Fruit fly (Drosophila melanogaster) whole organism, embryonic: ENCODE results near the gene Syx4.

ENCODE experiments used
- BtbVII ChIP-seq: fragments of 200-800 bp; sonication (Bioruptor generic); optimal IDR thresholded peaks from 3 replicates; lab custom pipeline; 2017; ENCODE audit warnings: missing biosample characterization, mild to moderate bottlenecking, missing genetic modification characterization
- CG10462 ChIP-seq: fragments of 200-800 bp; sonication (Bioruptor generic); optimal IDR thresholded peaks from 2 replicates; lab custom pipeline; 2016; ENCODE audit warnings: missing biosample characterization, missing genetic modification characterization
- CG10565 ChIP-seq: fragments of 200-800 bp; sonication (Bioruptor generic); optimal IDR thresholded peaks from 3 replicates; lab custom pipeline; 2016; ENCODE audit warnings: missing biosample characterization, mild to moderate bottlenecking, missing genetic modification characterization
- CG12104 ChIP-seq: fragments of 200-800 bp; sonication (Bioruptor generic); optimal IDR thresholded peaks from 3 replicates; lab custom pipeline; 2016; ENCODE audit warnings: missing biosample characterization, missing genetic modification characterization
- CG1233 ChIP-seq: fragments of 200-800 bp; sonication (Bioruptor generic); optimal IDR thresholded peaks from 4 replicates; lab custom pipeline; 2018; ENCODE audit warnings: missing biosample characterization, mild to moderate bottlenecking, missing genetic modification characterization
- CG15269 ChIP-seq: fragments of 200-800 bp; sonication (Bioruptor generic); optimal IDR thresholded peaks from 2 replicates; lab custom pipeline; 2018; ENCODE audit warnings: missing biosample characterization, mild to moderate bottlenecking, missing genetic modification characterization, moderate library complexity
- CG1647 ChIP-seq: fragments of 200-800 bp; sonication (Bioruptor generic); optimal IDR thresholded peaks from 3 replicates; lab custom pipeline; 2016; ENCODE audit warnings: missing biosample characterization, missing genetic modification characterization
- CG16815 ChIP-seq: fragments of 200-800 bp; sonication (Bioruptor generic); optimal IDR thresholded peaks from 3 replicates; lab custom pipeline; 2017; ENCODE audit warnings: missing biosample characterization, mild to moderate bottlenecking, missing genetic modification characterization
- CG17361 ChIP-seq: fragments of 200-800 bp; sonication (Bioruptor generic); IDR thresholded peaks from 3 replicates; pipeline ENCODE4 v1.3.6; 2022; ENCODE audit warnings: missing biosample characterization, missing genetic modification characterization
- CG18262 ChIP-seq: fragments of 200-800 bp; optimal IDR thresholded peaks from 3 replicates; lab custom pipeline; 2019; ENCODE audit warnings: missing biosample characterization, mild to moderate bottlenecking, missing genetic modification characterization, moderate library complexity
- CG31388 ChIP-seq: fragments of 200-800 bp; sonication (Bioruptor generic); optimal IDR thresholded peaks from 2 replicates; lab custom pipeline; 2016; ENCODE audit warnings: missing biosample characterization, missing genetic modification characterization
- CG5245 ChIP-seq: fragments of 200-800 bp; sonication (Bioruptor generic); optimal IDR thresholded peaks from 3 replicates; lab custom pipeline; 2016; ENCODE audit warnings: missing biosample characterization, missing genetic modification characterization
- CG6654 ChIP-seq: fragments of 200-800 bp; sonication (Bioruptor generic); optimal IDR thresholded peaks from 2 replicates; lab custom pipeline; 2017; ENCODE audit warnings: missing biosample characterization, mild to moderate bottlenecking, missing genetic modification characterization
- CG6689 ChIP-seq: fragments of 200-800 bp; sonication (Bioruptor generic); IDR thresholded peaks from 2 replicates; pipeline ENCODE4 v1.3.6; 2022; ENCODE audit warnings: missing biosample characterization, missing genetic modification characterization
- CG6791 ChIP-seq: fragments of 200-800 bp; sonication (Bioruptor generic); IDR thresholded peaks from 3 replicates; pipeline ENCODE4 v1.3.6; 2022; ENCODE audit warnings: missing biosample characterization, missing genetic modification characterization; ENCODE audit not compliant: partially characterized antibody
- CG7839 ChIP-seq: fragments of 200-800 bp; sonication (Bioruptor generic); optimal IDR thresholded peaks from 3 replicates; lab custom pipeline; 2018; ENCODE audit warnings: missing biosample characterization, mild to moderate bottlenecking, missing genetic modification characterization, moderate library complexity
- CG8924 ChIP-seq: fragments of 200-800 bp; optimal IDR thresholded peaks from 3 replicates; lab custom pipeline; 2019; ENCODE audit warnings: missing biosample characterization, mild to moderate bottlenecking, missing genetic modification characterization, moderate library complexity
- CG8944 ChIP-seq: fragments of 200-800 bp; sonication (Bioruptor generic); optimal IDR thresholded peaks from 3 replicates; lab custom pipeline; 2016; ENCODE audit warnings: missing biosample characterization, missing genetic modification characterization
- CG9215 ChIP-seq: fragments of 200-800 bp; sonication (Bioruptor generic); IDR thresholded peaks from 2 replicates; pipeline ENCODE4 v1.3.6; 2022; ENCODE audit warnings: missing biosample characterization, missing genetic modification characterization
- Dfd ChIP-seq, 2 experiments: fragments of >200 bp; optimal IDR thresholded peaks; 2 replicates each; lab custom pipeline; 2017; ENCODE audit warnings: missing biosample characterization in 2 of 2, missing genetic modification characterization in 2 of 2
- Dp ChIP-seq: fragments of 200-800 bp; sonication (Bioruptor generic); optimal IDR thresholded peaks from 2 replicates; lab custom pipeline; 2018; ENCODE audit warnings: missing biosample characterization, mild to moderate bottlenecking, missing genetic modification characterization, moderate library complexity
- H2.0 ChIP-seq: fragments of 200-800 bp; sonication (Bioruptor generic); IDR thresholded peaks from 2 replicates; pipeline ENCODE4 v1.3.6; 2022; ENCODE audit warnings: missing biosample characterization, missing genetic modification characterization
- HHEX ChIP-seq: fragments of 200-800 bp; sonication (Bioruptor generic); optimal IDR thresholded peaks from 3 replicates; lab custom pipeline; 2017; ENCODE audit warnings: missing biosample characterization, mild to moderate bottlenecking, missing genetic modification characterization, missing genetic modification reagents
- Hey ChIP-seq: fragments of 200-800 bp; sonication (Bioruptor generic); optimal IDR thresholded peaks from 3 replicates; lab custom pipeline; 2018; ENCODE audit warnings: missing biosample characterization, mild to moderate bottlenecking, missing genetic modification characterization
- Hsf ChIP-seq: fragments of 200-800 bp; sonication (Bioruptor generic); optimal IDR thresholded peaks from 3 replicates; lab custom pipeline; 2016; ENCODE audit warnings: missing biosample characterization, missing genetic modification characterization
- Lpt ChIP-seq: fragments of >200 bp; optimal IDR thresholded peaks from 2 replicates; lab custom pipeline; 2018; ENCODE audit warnings: missing biosample characterization, missing genetic modification characterization
- Meics ChIP-seq: fragments of 200-800 bp; sonication (Bioruptor generic); optimal IDR thresholded peaks from 2 replicates; lab custom pipeline; 2017; ENCODE audit warnings: missing biosample characterization, mild to moderate bottlenecking, missing genetic modification characterization
- Nf-YA ChIP-seq: fragments of 200-800 bp; sonication (Bioruptor generic); IDR thresholded peaks from 2 replicates; pipeline ENCODE4 v1.3.6; 2022; ENCODE audit warnings: missing biosample characterization, missing genetic modification characterization
- Sin3A ChIP-seq: fragments of >200 bp; optimal IDR thresholded peaks from 2 replicates; lab custom pipeline; 2018
- ase ChIP-seq: fragments of 200-800 bp; sonication (Bioruptor generic); IDR thresholded peaks from 3 replicates; pipeline ENCODE4 v1.3.6; 2022; ENCODE audit warnings: missing biosample characterization, missing genetic modification characterization
- chn ChIP-seq: fragments of 200-800 bp; sonication (Bioruptor generic); optimal IDR thresholded peaks from 2 replicates; lab custom pipeline; 2016; ENCODE audit warnings: missing biosample characterization, missing genetic modification characterization
- dmrt99B ChIP-seq: fragments of 200-800 bp; sonication (Bioruptor generic); optimal IDR thresholded peaks from 2 replicates; lab custom pipeline; 2018; ENCODE audit warnings: missing biosample characterization, mild to moderate bottlenecking, missing genetic modification characterization, moderate library complexity
- fd3F ChIP-seq: fragments of 200-800 bp; sonication (Bioruptor generic); optimal IDR thresholded peaks from 2 replicates; lab custom pipeline; 2018; ENCODE audit warnings: missing biosample characterization, mild to moderate bottlenecking, missing genetic modification characterization, moderate library complexity
- fd64A ChIP-seq: fragments of 200-800 bp; sonication (Bioruptor generic); optimal IDR thresholded peaks from 3 replicates; lab custom pipeline; 2018; ENCODE audit warnings: missing biosample characterization, mild to moderate bottlenecking, missing genetic modification characterization
- gcm ChIP-seq: fragments of 200-800 bp; sonication (Bioruptor generic); optimal IDR thresholded peaks from 2 replicates; lab custom pipeline; 2019; ENCODE audit warnings: missing biosample characterization, mild to moderate bottlenecking, missing genetic modification characterization, moderate library complexity
- gt ChIP-seq: fragments of 200-800 bp; sonication (Bioruptor generic); IDR thresholded peaks from 2 replicates; pipeline ENCODE4 v1.3.6; 2022; ENCODE audit warnings: missing biosample characterization, missing genetic modification characterization
- hkb ChIP-seq, 2 experiments: fragments of 200-800 bp in 1 of 2; fragments of >200 bp in 1 of 2; sonication (Bioruptor generic) in 1 of 2; IDR thresholded peaks in 1 of 2; optimal IDR thresholded peaks in 1 of 2; 2 replicates each; pipeline versions ENCODE4 v1.3.6 to Lab custom; 2017 to 2022; ENCODE audit warnings: missing biosample characterization in 1 of 2, missing genetic modification characterization in 1 of 2
- lov ChIP-seq, 2 experiments: fragments of 200-800 bp in 1 of 2; fragments of >200 bp in 1 of 2; sonication (Bioruptor generic) in 1 of 2; IDR thresholded peaks in 1 of 2; optimal IDR thresholded peaks in 1 of 2; 2 replicates in 1 of 2; 3 replicates in 1 of 2; pipeline versions ENCODE4 v1.3.6 to Lab custom; 2017 to 2022; ENCODE audit warnings: missing biosample characterization in 1 of 2, missing genetic modification characterization in 1 of 2
- maf-S ChIP-seq: fragments of 200-800 bp; sonication (Bioruptor generic); optimal IDR thresholded peaks from 2 replicates; lab custom pipeline; 2016; ENCODE audit warnings: missing biosample characterization, missing genetic modification characterization
- nerfin-2 ChIP-seq: fragments of 200-800 bp; sonication (Bioruptor generic); IDR thresholded peaks from 2 replicates; pipeline ENCODE4 v1.3.6; 2022; ENCODE audit warnings: missing biosample characterization, missing genetic modification characterization; ENCODE audit not compliant: partially characterized antibody
- org-1 ChIP-seq: fragments of 200-800 bp; sonication (Bioruptor generic); optimal IDR thresholded peaks from 2 replicates; lab custom pipeline; 2017; ENCODE audit warnings: missing biosample characterization, missing genetic modification characterization
- prd ChIP-seq, 3 experiments: fragments of >200 bp in 2 of 3; fragments of 200-800 bp in 1 of 3; sonication (Bioruptor generic) in 1 of 3; optimal IDR thresholded peaks in 2 of 3; IDR thresholded peaks in 1 of 3; 2 replicates in 2 of 3; 3 replicates in 1 of 3; pipeline versions ENCODE4 v1.3.6 to Lab custom; 2017 to 2022; ENCODE audit warnings: missing biosample characterization in 1 of 3, missing genetic modification characterization in 1 of 3
- pros ChIP-seq: fragments of 200-800 bp; sonication (Bioruptor generic); optimal IDR thresholded peaks from 3 replicates; lab custom pipeline; 2019; ENCODE audit warnings: missing biosample characterization, mild to moderate bottlenecking, missing genetic modification characterization, moderate library complexity
- repo ChIP-seq: fragments of 200-800 bp; sonication (Bioruptor generic); optimal IDR thresholded peaks from 2 replicates; lab custom pipeline; 2016; ENCODE audit warnings: missing biosample characterization, missing genetic modification characterization
- salm ChIP-seq: fragments of 200-800 bp; sonication (Bioruptor generic); optimal IDR thresholded peaks from 2 replicates; lab custom pipeline; 2018; ENCODE audit warnings: missing biosample characterization, mild to moderate bottlenecking, missing genetic modification characterization
- shn ChIP-seq: fragments of 200-800 bp; sonication (Bioruptor generic); optimal IDR thresholded peaks from 3 replicates; lab custom pipeline; 2016; ENCODE audit warnings: missing biosample characterization, missing genetic modification characterization
- unpg ChIP-seq: fragments of 200-800 bp; sonication (Bioruptor generic); optimal IDR thresholded peaks from 3 replicates; lab custom pipeline; 2018; ENCODE audit warnings: missing biosample characterization, mild to moderate bottlenecking, missing genetic modification characterization, moderate library complexity
- usp ChIP-seq: fragments of >200 bp; optimal IDR thresholded peaks from 2 replicates; lab custom pipeline; 2017; ENCODE audit warnings: missing biosample characterization, missing genetic modification characterization
- zf30C ChIP-seq: fragments of 200-800 bp; sonication (Bioruptor generic); optimal IDR thresholded peaks from 3 replicates; lab custom pipeline; 2018; ENCODE audit warnings: missing biosample characterization, mild to moderate bottlenecking, missing genetic modification characterization

Syx4 gene

dm6 chrX:2703693-2704092, 40.2 kb downstream of the Syx4 start, which contains the start of gene Ugalt (continued):
- TF ChIP-seq CG8924 (peak; percentile 100), unpg (GFP tag; lab: Kevin White, UChicago) (peak; percentile 100), CG9215 (GFP tag; lab: Robert Waterston, UW) (peak; percentile 100), lov (optimal IDR thresholded peaks at IDR 0.05; lab: Kevin White, UChicago) (no peak), lov (GFP tag; IDR thresholded peaks at IDR 0.05; lab: Robert Waterston, UW) (peak; percentile 100), Nf-YA (GFP tag; lab: Robert Waterston, UW) (peak; percentile 100), CG10462 (GFP tag; lab: Kevin White, UChicago) (peak; percentile 100), shn (GFP tag; lab: Kevin White, UChicago) (peak; percentile 100), org-1 (GFP tag; lab: Kevin White, UChicago) (peak; percentile 100), maf-S (GFP tag; lab: Kevin White, UChicago) (peak; percentile 100), BtbVII (peak; percentile 100), CG12104 (GFP tag; lab: Kevin White, UChicago) (peak; percentile 100), Sin3A (no peak), CG6654 (GFP tag; lab: Kevin White, UChicago) (peak; percentile 98), pros (GFP tag; lab: Kevin White, UChicago) (peak; percentile 95), CG16815 (GFP tag; lab: Kevin White, UChicago) (peak; percentile 100), CG15269 (tag; lab: Kevin White, UChicago) (peak; percentile 100), Meics (GFP tag; lab: Kevin White, UChicago) (peak; percentile 100), gcm (peak; percentile 100), HHEX (GFP tag; lab: Kevin White, UChicago) (peak; percentile 100), repo (peak; percentile 100), CG6689 (GFP tag; lab: Robert Waterston, UW) (peak; percentile 100), prd (optimal IDR thresholded peaks at IDR 0.05; lab: Kevin White, UChicago) (no peak), prd (GFP tag; IDR thresholded peaks at IDR 0.05; lab: Robert Waterston, UW) (peak; percentile 100), CG10565 (GFP tag; lab: Kevin White, UChicago) (peak; percentile 100), hkb (optimal IDR thresholded peaks at IDR 0.05; lab: Kevin White, UChicago) (no peak), hkb (GFP tag; IDR thresholded peaks at IDR 0.05; lab: Robert Waterston, UW) (peak; percentile 100), chn (GFP tag; lab: Kevin White, UChicago) (peak; percentile 100), CG17361 (GFP tag; lab: Robert Waterston, UW) (peak; percentile 100), Lpt (no peak), CG8944 (GFP tag; lab: Kevin White, UChicago) (peak; percentile 100), dmrt99B (tag; lab: Kevin White, UChicago) (peak; percentile 100), CG5245 (GFP tag; lab: Kevin White, UChicago) (peak; percentile 100), CG31388 (GFP tag; lab: Kevin White, UChicago) (peak; percentile 100), Hsf (peak; percentile 100), CG7839 (tag; lab: Kevin White, UChicago) (peak; percentile 100), CG1647 (peak; percentile 100), Hey (tag; lab: Kevin White, UChicago) (peak; percentile 100), salm (tag; lab: Kevin White, UChicago) (peak; percentile 100), CG6791 (GFP tag; lab: Robert Waterston, UW) (peak; percentile 35; the same call in 1 of the 3 replicates), Dp (GFP tag; lab: Kevin White, UChicago) (peak; percentile 68), nerfin-2 (GFP tag; lab: Robert Waterston, UW) (0 out of 2 replicates have a peak, but pooled peaks have one; percentile 27), Dfd (GFP tag; optimal IDR thresholded peaks at IDR 0.05; lab: Kevin White, UChicago) (peak in 1 of 2 experiments; percentile 94), ase (GFP tag; lab: Robert Waterston, UW) (peak; percentile 100), H2.0 (peak; percentile 100), fd64A (GFP tag; lab: Kevin White, UChicago) (peak; percentile 100), CG1233 (GFP tag; lab: Kevin White, UChicago) (peak; percentile 100), zf30C (GFP tag; lab: Kevin White, UChicago) (peak; percentile 57), gt (GFP tag; lab: Robert Waterston, UW) (peak; percentile 100), usp (no peak), fd3F (peak; percentile 100), CG18262 (peak; percentile 100)
